Worm (Caenorhabditis elegans): ENCODE data around the gene W01C9.2.

The W01C9.2 gene

DNA sequence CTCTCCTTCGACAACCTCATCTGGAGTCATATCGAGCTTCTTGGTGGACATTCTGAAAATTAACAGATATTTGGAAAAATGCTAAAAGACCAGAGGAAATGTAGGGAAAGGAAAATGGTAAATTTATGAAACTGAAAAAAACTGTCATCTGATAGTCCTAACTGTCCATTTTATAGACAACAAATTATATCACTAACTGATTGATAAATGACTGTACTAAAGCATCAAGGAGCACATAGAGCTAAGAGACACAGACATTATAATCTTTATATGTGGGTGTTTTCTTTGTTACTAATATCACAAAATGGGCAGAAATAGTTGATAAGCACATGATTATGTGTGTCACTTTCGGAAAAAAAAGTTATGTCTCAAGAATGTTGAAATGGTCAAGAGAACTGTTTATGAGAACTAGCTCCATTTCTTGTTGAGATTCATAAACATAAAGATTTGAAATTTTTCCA is 30.7 kb downstream of the W01C9.2 start, which contains the start of gene F54C9.3 (continued):
- TF ChIP-seq ZK546.5 (tag; optimal IDR thresholded peaks at IDR 0.05) (no peak), lin-15B (tag; optimal IDR thresholded peaks at IDR 0.05) (no peak), nhr-41 (GFP tag; IDR thresholded peaks at IDR 0.05) (no peak), nhr-102 (tag; optimal IDR thresholded peaks at IDR 0.05) (peak; percentile 3), ceh-44 (GFP tag; IDR thresholded peaks at IDR 0.05) (no peak), daf-19 (GFP tag; conservative IDR thresholded peaks at IDR 0.05) (no peak), mes-2 (tag; optimal IDR thresholded peaks at IDR 0.05; ENCODE audit: poor library complexity, severe bottlenecking) (no peak), duxl-1 (tag; optimal IDR thresholded peaks at IDR 0.05; ENCODE audit: poor library complexity) (no peak), nhr-25 (tag; optimal IDR thresholded peaks at IDR 0.05; ENCODE audit: borderline replicate concordance, insufficient read depth) (no peak), nhr-6 (tag; optimal IDR thresholded peaks at IDR 0.05) (no peak), lsy-2 (tag; optimal IDR thresholded peaks at IDR 0.05) (peak in 1 of 2 experiments; percentile 35), hlh-11 (tag; optimal IDR thresholded peaks at IDR 0.05) (peak; percentile 82), jun-1 (tag; optimal IDR thresholded peaks at IDR 0.05) (peak; percentile 67), snpc-1.2 (GFP tag; IDR thresholded peaks at IDR 0.05) (no peak), ztf-11 (tag; optimal IDR thresholded peaks at IDR 0.05) (no peak), ctbp-1 (GFP tag; IDR thresholded peaks at IDR 0.05) (no peak), mdt-29 (GFP tag; IDR thresholded peaks at IDR 0.05) (no peak), unc-130 (GFP tag; optimal IDR thresholded peaks at IDR 0.05) (no peak), zfp-3 (GFP tag; conservative IDR thresholded peaks at IDR 0.05) (no peak), ces-1 (GFP tag; optimal IDR thresholded peaks at IDR 0.05) (no peak), nhr-11 (tag; optimal IDR thresholded peaks at IDR 0.05) (no peak), lin-39 (tag; optimal IDR thresholded peaks at IDR 0.05) (no peak), sdz-12 (GFP tag; optimal IDR thresholded peaks at IDR 0.05) (no peak), snpc-4 (tag; optimal IDR thresholded peaks at IDR 0.05) (no peak), lim-7 (GFP tag; IDR thresholded peaks at IDR 0.05) (no peak), lin-29 (GFP tag; IDR thresholded peaks at IDR 0.05) (no peak), dve-1 (tag; optimal IDR thresholded peaks at IDR 0.05; ENCODE audit: insufficient read depth) (peak; percentile 92), F10B5.3 (tag; optimal IDR thresholded peaks at IDR 0.05) (no peak), nhr-10 (tag; optimal IDR thresholded peaks at IDR 0.05) (no peak), gei-8 (GFP tag; optimal IDR thresholded peaks at IDR 0.05) (no peak), attf-4 (tag; optimal IDR thresholded peaks at IDR 0.05) (no peak), D1046.2 (GFP tag; IDR thresholded peaks at IDR 0.05) (no peak), php-3 (GFP tag; IDR thresholded peaks at IDR 0.05) (peak; percentile 99), lir-3 (tag; optimal IDR thresholded peaks at IDR 0.05) (no peak), vab-7 (GFP tag; IDR thresholded peaks at IDR 0.05) (no peak), dmd-6 (GFP tag; IDR thresholded peaks at IDR 0.05) (peak; percentile 92), F26F4.8 (GFP tag; conservative IDR thresholded peaks at IDR 0.05) (no peak), T26A8.4 (GFP tag; IDR thresholded peaks at IDR 0.05) (no peak), rbr-2 (tag; optimal IDR thresholded peaks at IDR 0.05) (no peak), zip-11 (GFP tag; IDR thresholded peaks at IDR 0.05) (no peak), hmg-1.1 (GFP tag; IDR thresholded peaks at IDR 0.05) (no peak), lin-13 (GFP tag; optimal IDR thresholded peaks at IDR 0.05) (no peak), F49E8.2 (tag; optimal IDR thresholded peaks at IDR 0.05; ENCODE audit: borderline replicate concordance) (no peak), egl-27 (tag; optimal IDR thresholded peaks at IDR 0.05) (no peak), daf-12 (tag; optimal IDR thresholded peaks at IDR 0.05) (no peak), cey-2 (tag; optimal IDR thresholded peaks at IDR 0.05; ENCODE audit: borderline replicate concordance, insufficient read depth) (no peak), T20F7.1 (GFP tag; optimal IDR thresholded peaks at IDR 0.05) (peak; percentile 48), fkh-10 (GFP tag; optimal IDR thresholded peaks at IDR 0.05) (no peak), Y105C5A.15 (GFP tag; IDR thresholded peaks at IDR 0.05) (no peak), aha-1 (tag) (no peak), Y48G9A.11 (GFP tag; IDR thresholded peaks at IDR 0.05) (no peak), dpl-1 (GFP tag; optimal IDR thresholded peaks at IDR 0.05) (no peak)
